Fruit fly (Drosophila melanogaster): Measurements from ENCODE around the gene mys.

Gene mys

dm6 chrX:8057299-8057730, 4.1 kb upstream of the mys start (continued):
- TF ChIP-seq ATbp (GFP tag; optimal IDR thresholded peaks at IDR 0.05) (peak; percentile 40), Dip2 (GFP tag; IDR thresholded peaks at IDR 0.05) (no peak), CG2129 (GFP tag; IDR thresholded peaks at IDR 0.05; ENCODE audit: partially characterized antibody) (no peak), CG12104 (GFP tag; optimal IDR thresholded peaks at IDR 0.05) (peak; percentile 71), CG15011 (GFP tag; optimal IDR thresholded peaks at IDR 0.05) (peak; percentile 70), mld (GFP tag; IDR thresholded peaks at IDR 0.05; ENCODE audit: partially characterized antibody) (no peak), CG9609 (GFP tag; optimal IDR thresholded peaks at IDR 0.05) (peak; percentile 78), ash1 (GFP tag; optimal IDR thresholded peaks at IDR 0.05) (no peak), NFAT (GFP tag; IDR thresholded peaks at IDR 0.05) (peak; percentile 42; the same call in 1 of the 2 replicates), zf30C (GFP tag; optimal IDR thresholded peaks at IDR 0.05) (no peak), CG4707 (GFP tag; optimal IDR thresholded peaks at IDR 0.05) (peak; percentile 95), exex (tag; optimal IDR thresholded peaks at IDR 0.05) (no peak), Camta (GFP tag; optimal IDR thresholded peaks at IDR 0.05) (peak; percentile 75), Meics (GFP tag; optimal IDR thresholded peaks at IDR 0.05) (peak; percentile 86), CG6791 (GFP tag; IDR thresholded peaks at IDR 0.05; ENCODE audit: partially characterized antibody) (no peak), zfh2 (GFP tag; optimal IDR thresholded peaks at IDR 0.05) (peak; percentile 75), CG14667 (GFP tag; IDR thresholded peaks at IDR 0.05) (peak; percentile 32), CG14441 (GFP tag; IDR thresholded peaks at IDR 0.05) (peak; percentile 65), CG11504 (tag; optimal IDR thresholded peaks at IDR 0.05) (peak; percentile 86), Lpt (GFP tag; optimal IDR thresholded peaks at IDR 0.05) (no peak), D19A (tag; optimal IDR thresholded peaks at IDR 0.05) (peak; percentile 58), CG43689 (GFP tag; IDR thresholded peaks at IDR 0.05) (no peak), gce (GFP tag; IDR thresholded peaks at IDR 0.05) (no peak), CG10267 (tag; optimal IDR thresholded peaks at IDR 0.05) (peak; percentile 52), MESR4 (GFP tag; optimal IDR thresholded peaks at IDR 0.05) (no peak), CG18011 (GFP tag; optimal IDR thresholded peaks at IDR 0.05) (peak; percentile 45), TFAM (GFP tag; optimal IDR thresholded peaks at IDR 0.05) (peak; percentile 26), ranshi (GFP tag; IDR thresholded peaks at IDR 0.05) (no peak; the same call in 1 of the 2 replicates), gsb-n (tag; optimal IDR thresholded peaks at IDR 0.05) (peak; percentile 32), CG9932 (GFP tag; IDR thresholded peaks at IDR 0.05) (peak; percentile 64), Neu2 (GFP tag; optimal IDR thresholded peaks at IDR 0.05; ENCODE audit: borderline replicate concordance) (no peak), CG17359 (tag; optimal IDR thresholded peaks at IDR 0.05) (peak; percentile 64), Sin3A (optimal IDR thresholded peaks at IDR 0.05) (no peak), HLH3B (GFP tag; IDR thresholded peaks at IDR 0.05) (peak; percentile 50; the same call in 1 of the 2 replicates), CG6175 (GFP tag; IDR thresholded peaks at IDR 0.05) (0 out of 3 replicates have a peak, but pooled peaks have one; percentile 41), CG1792 (GFP tag; optimal IDR thresholded peaks at IDR 0.05) (peak; percentile 28), ham (GFP tag; IDR thresholded peaks at IDR 0.05) (0 out of 2 replicates have a peak, but pooled peaks have one; percentile 33), CG17612 (GFP tag; IDR thresholded peaks at IDR 0.05) (no peak), CG11085 (GFP tag; IDR thresholded peaks at IDR 0.05) (peak; percentile 49; the same call in 1 of the 2 replicates), Trl (optimal IDR thresholded peaks at IDR 0.05) (no peak), Trl (GFP tag; optimal IDR thresholded peaks at IDR 0.05) (peak; percentile 70), D19B (GFP tag; optimal IDR thresholded peaks at IDR 0.05) (peak; percentile 69), rib (GFP tag; IDR thresholded peaks at IDR 0.05) (no peak), GATAe (GFP tag; conservative IDR thresholded peaks at IDR 0.05) (no peak), CG18476 (GFP tag; optimal IDR thresholded peaks at IDR 0.05) (peak; percentile 67), pho (GFP tag; optimal IDR thresholded peaks at IDR 0.05) (peak; percentile 78), esg (GFP tag; conservative IDR thresholded peaks at IDR 0.05) (peak; percentile 62), CG10431 (GFP tag; optimal IDR thresholded peaks at IDR 0.05) (no peak), CG5180 (GFP tag; optimal IDR thresholded peaks at IDR 0.05) (peak; percentile 61), H2.0 (GFP tag; IDR thresholded peaks at IDR 0.05) (peak; percentile 36; the same call in 1 of the 2 replicates), her (GFP tag; optimal IDR thresholded peaks at IDR 0.05) (peak; percentile 55), bab2 (GFP tag; optimal IDR thresholded peaks at IDR 0.05) (peak; percentile 66)
